Worm (Caenorhabditis elegans): ENCODE data around the gene zipt-2.2.

DNA sequence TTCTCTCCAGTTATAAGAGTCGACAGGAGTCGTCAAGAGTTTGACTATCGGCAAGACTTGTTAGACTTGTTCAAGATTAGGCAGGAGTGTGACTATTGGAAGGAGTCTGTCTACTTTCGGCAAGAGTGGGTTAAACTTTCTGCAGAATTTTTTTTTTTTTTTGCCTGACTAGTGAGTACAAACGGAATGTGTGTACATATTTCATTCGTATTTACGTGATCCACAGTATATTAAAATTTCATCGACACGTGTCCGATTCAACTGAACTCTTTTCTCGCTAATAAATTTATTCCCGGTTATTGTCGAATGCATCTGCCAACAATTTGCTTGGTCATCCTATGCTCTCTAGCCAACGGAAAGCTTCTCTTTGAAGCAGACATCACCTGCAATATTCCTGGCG is 37.0 kb upstream of the zipt-2.2 start, which contains the start of gene F36A4.1:
- no peak for TF ChIP-seq cog-1 (tag; optimal IDR thresholded peaks at IDR 0.05)
- no peak for TF ChIP-seq ztf-29 (GFP tag; IDR thresholded peaks at IDR 0.05)
- no peak for TF ChIP-seq flt-1 (GFP tag; IDR thresholded peaks at IDR 0.05)
- TF ChIP-seq ref-1 (GFP tag; conservative IDR thresholded peaks at IDR 0.05): no peak
